Worm (Caenorhabditis elegans): ENCODE results near the gene nhr-157.

- TF ChIP-seq nfya-1 (tag; optimal IDR thresholded peaks at IDR 0.05; ENCODE audit: insufficient read depth) (no peak), ceh-82 (tag; optimal IDR thresholded peaks at IDR 0.05) (no peak), R02D3.7 (tag; optimal IDR thresholded peaks at IDR 0.05) (no peak), nhr-237 (tag; optimal IDR thresholded peaks at IDR 0.05) (no peak), fos-1 (tag; optimal IDR thresholded peaks at IDR 0.05) (no peak), lin-15B (tag; optimal IDR thresholded peaks at IDR 0.05) (no peak)
Measured at ce11 chrV:3913131-3913530, 44.3 kb upstream of the nhr-157 start.

All from whole organism, L3 larva.